Fruit fly (Drosophila melanogaster) whole organism, embryonic: ENCODE results near the gene RpS12.
A peak's percentile ranks its signal among the peaks of the same experiment; 100 is the strongest.

Source experiments
- Atf3 ChIP-seq: fragments of 200-800 bp; sonication (Bioruptor generic); optimal IDR thresholded peaks from 3 replicates; lab custom pipeline; 2016; ENCODE audit warnings: missing biosample characterization, missing genetic modification characterization
- Blimp-1 ChIP-seq: fragments of 200-800 bp; sonication (Bioruptor generic); optimal IDR thresholded peaks from 3 replicates; lab custom pipeline; 2018; ENCODE audit warnings: missing biosample characterization, missing genetic modification characterization, mild to moderate bottlenecking, moderate library complexity, missing genetic modification reagents
- CG10366 ChIP-seq: fragments of 200-800 bp; sonication (Bioruptor generic); IDR thresholded peaks from 2 replicates; pipeline ENCODE4 v1.3.6; 2022; ENCODE audit warnings: missing biosample characterization, missing genetic modification characterization
- CG10565 ChIP-seq: fragments of 200-800 bp; sonication (Bioruptor generic); optimal IDR thresholded peaks from 3 replicates; lab custom pipeline; 2016; ENCODE audit warnings: missing biosample characterization, mild to moderate bottlenecking, missing genetic modification characterization
- CG12769 ChIP-seq: fragments of 200-800 bp; sonication (Bioruptor generic); optimal IDR thresholded peaks from 2 replicates; lab custom pipeline; 2019; ENCODE audit warnings: missing biosample characterization, mild to moderate bottlenecking, missing genetic modification characterization, moderate library complexity
- CG14014 ChIP-seq: fragments of 200-800 bp; sonication (Bioruptor generic); IDR thresholded peaks from 2 replicates; pipeline ENCODE4 v1.3.6; 2022; ENCODE audit warnings: missing biosample characterization, missing genetic modification characterization
- CG14441 ChIP-seq: fragments of 200-800 bp; sonication (Bioruptor generic); IDR thresholded peaks from 2 replicates; pipeline ENCODE4 v1.3.6; 2022; ENCODE audit warnings: missing biosample characterization, missing genetic modification characterization
- CG15696 ChIP-seq: fragments of 200-800 bp; sonication (Bioruptor generic); optimal IDR thresholded peaks from 2 replicates; lab custom pipeline; 2019; ENCODE audit warnings: missing biosample characterization, mild to moderate bottlenecking, missing genetic modification characterization, moderate library complexity
- CG16779 ChIP-seq: fragments of 200-800 bp; sonication (Bioruptor generic); IDR thresholded peaks from 2 replicates; pipeline ENCODE4 v1.3.6; 2022; ENCODE audit warnings: missing biosample characterization, missing genetic modification characterization
- CG17186 ChIP-seq: fragments of 200-800 bp; sonication (Bioruptor generic); optimal IDR thresholded peaks from 3 replicates; lab custom pipeline; 2017; ENCODE audit warnings: missing biosample characterization, missing genetic modification reagents, missing genetic modification characterization
- CG17612 ChIP-seq: fragments of 200-800 bp; sonication (Bioruptor generic); IDR thresholded peaks from 2 replicates; pipeline ENCODE4 v1.3.6; 2022; ENCODE audit warnings: missing biosample characterization, missing genetic modification characterization
- CG18599 ChIP-seq: fragments of 200-800 bp; sonication (Bioruptor generic); optimal IDR thresholded peaks from 3 replicates; lab custom pipeline; 2017; ENCODE audit warnings: missing biosample characterization, missing genetic modification characterization, mild to moderate bottlenecking, moderate library complexity, missing genetic modification reagents
- CG2202 ChIP-seq: fragments of 200-800 bp; sonication (Bioruptor generic); optimal IDR thresholded peaks from 2 replicates; lab custom pipeline; 2018; ENCODE audit warnings: missing biosample characterization, mild to moderate bottlenecking, missing genetic modification characterization
- CG32532 ChIP-seq: fragments of 200-800 bp; sonication (Bioruptor generic); IDR thresholded peaks from 2 replicates; pipeline ENCODE4 v1.3.6; 2022; ENCODE audit warnings: missing biosample characterization, missing genetic modification characterization
- CG32767 ChIP-seq: fragments of 200-800 bp; sonication (Bioruptor generic); IDR thresholded peaks from 2 replicates; pipeline ENCODE4 v1.3.6; 2022; ENCODE audit warnings: missing biosample characterization, missing genetic modification characterization
- CG4854 ChIP-seq: fragments of 200-800 bp; sonication (Bioruptor generic); optimal IDR thresholded peaks from 2 replicates; lab custom pipeline; 2016; ENCODE audit warnings: missing biosample characterization, missing genetic modification characterization, inconsistent platforms
- CG5180 ChIP-seq: fragments of 200-800 bp; sonication (Bioruptor generic); optimal IDR thresholded peaks from 3 replicates; lab custom pipeline; 2017; ENCODE audit warnings: missing biosample characterization, missing genetic modification characterization, mild to moderate bottlenecking, moderate library complexity, missing genetic modification reagents
- CG6689 ChIP-seq: fragments of 200-800 bp; sonication (Bioruptor generic); IDR thresholded peaks from 2 replicates; pipeline ENCODE4 v1.3.6; 2022; ENCODE audit warnings: missing biosample characterization, missing genetic modification characterization
- CG7987 ChIP-seq: fragments of 200-800 bp; sonication (Bioruptor generic); optimal IDR thresholded peaks from 2 replicates; lab custom pipeline; 2018; ENCODE audit warnings: missing biosample characterization, mild to moderate bottlenecking, missing genetic modification characterization, moderate library complexity
- CG9876 ChIP-seq: fragments of 200-800 bp; sonication (Bioruptor generic); optimal IDR thresholded peaks from 2 replicates; lab custom pipeline; 2016; ENCODE audit warnings: missing biosample characterization, missing genetic modification characterization
- CHES-1-like ChIP-seq: fragments of 200-800 bp; sonication (Bioruptor generic); optimal IDR thresholded peaks from 2 replicates; lab custom pipeline; 2016; ENCODE audit warnings: missing biosample characterization, missing genetic modification characterization
- CoRest ChIP-seq: fragments of 200-800 bp; sonication (Bioruptor generic); optimal IDR thresholded peaks from 3 replicates; lab custom pipeline; 2018; ENCODE audit warnings: missing biosample characterization, mild to moderate bottlenecking, missing genetic modification characterization, moderate library complexity
- Dek ChIP-seq: fragments of 200-800 bp; sonication (Bioruptor generic); optimal IDR thresholded peaks from 3 replicates; lab custom pipeline; 2019; ENCODE audit warnings: missing biosample characterization, mild to moderate bottlenecking, missing genetic modification characterization, moderate library complexity
- Dip2 ChIP-seq: fragments of 200-800 bp; sonication (Bioruptor generic); IDR thresholded peaks from 2 replicates; pipeline ENCODE4 v1.3.6; 2022; ENCODE audit warnings: missing biosample characterization, missing genetic modification characterization
- Hr51 ChIP-seq, 2 experiments: fragments of 200-800 bp; sonication (Bioruptor generic); optimal IDR thresholded peaks; 2 replicates in 1 of 2; 3 replicates in 1 of 2; lab custom pipeline; 2016 to 2018; ENCODE audit warnings: missing biosample characterization in 2 of 2, missing genetic modification characterization in 2 of 2, mild to moderate bottlenecking in 1 of 2, moderate library complexity in 1 of 2
- Hr78 ChIP-seq, 2 experiments: fragments of 200-800 bp in 1 of 2; fragments of >200 bp in 1 of 2; sonication (Bioruptor generic) in 1 of 2; optimal IDR thresholded peaks; 2 replicates each; lab custom pipeline; 2017 to 2019; ENCODE audit warnings: missing biosample characterization in 2 of 2, missing genetic modification characterization in 2 of 2, mild to moderate bottlenecking in 1 of 2, moderate library complexity in 1 of 2
- Lpt ChIP-seq: fragments of >200 bp; optimal IDR thresholded peaks from 2 replicates; lab custom pipeline; 2018; ENCODE audit warnings: missing biosample characterization, missing genetic modification characterization
- NFAT ChIP-seq: fragments of 200-800 bp; sonication (Bioruptor generic); IDR thresholded peaks from 2 replicates; pipeline ENCODE4 v1.3.6; 2022; ENCODE audit warnings: missing biosample characterization, missing genetic modification characterization
- Sox100B ChIP-seq: fragments of 200-800 bp; sonication (Bioruptor generic); optimal IDR thresholded peaks from 3 replicates; lab custom pipeline; 2018; ENCODE audit warnings: missing biosample characterization, mild to moderate bottlenecking, missing genetic modification characterization
- Ssrp ChIP-seq: fragments of 200-800 bp; sonication (Bioruptor generic); optimal IDR thresholded peaks from 2 replicates; lab custom pipeline; 2018; ENCODE audit warnings: missing biosample characterization, mild to moderate bottlenecking, missing genetic modification characterization, moderate library complexity
- Usf ChIP-seq: fragments of 200-800 bp; sonication (Bioruptor generic); optimal IDR thresholded peaks from 2 replicates; lab custom pipeline; 2017; ENCODE audit warnings: missing genotype, missing biosample characterization, missing genetic modification characterization
- al ChIP-seq: fragments of 200-800 bp; sonication (Bioruptor generic); IDR thresholded peaks from 2 replicates; pipeline ENCODE4 v1.3.6; 2022; ENCODE audit warnings: missing biosample characterization, missing genetic modification characterization
- bbx ChIP-seq: fragments of 200-800 bp; sonication (Bioruptor generic); IDR thresholded peaks from 2 replicates; pipeline ENCODE4 v1.3.6; 2022; ENCODE audit warnings: missing biosample characterization, missing genetic modification characterization; ENCODE audit not compliant: partially characterized antibody
- cg ChIP-seq: fragments of 200-800 bp; sonication (Bioruptor generic); optimal IDR thresholded peaks from 3 replicates; lab custom pipeline; 2019; ENCODE audit warnings: missing biosample characterization, mild to moderate bottlenecking, missing genetic modification characterization, moderate library complexity
- dati ChIP-seq: fragments of 200-800 bp; sonication (Bioruptor generic); IDR thresholded peaks from 2 replicates; pipeline ENCODE4 v1.3.6; 2022; ENCODE audit warnings: missing biosample characterization, missing genetic modification characterization
- dmrt11E ChIP-seq: fragments of 200-800 bp; sonication (Bioruptor generic); optimal IDR thresholded peaks from 3 replicates; lab custom pipeline; 2018; ENCODE audit warnings: missing biosample characterization, mild to moderate bottlenecking, missing genetic modification characterization, moderate library complexity
- dysf ChIP-seq: fragments of 200-800 bp; sonication (Bioruptor generic); IDR thresholded peaks from 3 replicates; pipeline ENCODE4 v1.3.6; 2022; ENCODE audit warnings: missing biosample characterization, missing genetic modification characterization
- fd64A ChIP-seq: fragments of 200-800 bp; sonication (Bioruptor generic); optimal IDR thresholded peaks from 3 replicates; lab custom pipeline; 2018; ENCODE audit warnings: missing biosample characterization, mild to moderate bottlenecking, missing genetic modification characterization
- gcm2 ChIP-seq: fragments of 200-800 bp; sonication (Bioruptor generic); optimal IDR thresholded peaks from 2 replicates; lab custom pipeline; 2016; ENCODE audit warnings: missing biosample characterization, missing genetic modification characterization
- grau ChIP-seq: fragments of 200-800 bp; optimal IDR thresholded peaks from 3 replicates; lab custom pipeline; 2019; ENCODE audit warnings: missing biosample characterization, mild to moderate bottlenecking, missing genetic modification characterization, moderate library complexity
- jigr1 ChIP-seq: fragments of 200-800 bp; sonication (Bioruptor generic); IDR thresholded peaks from 3 replicates; pipeline ENCODE4 v1.3.6; 2022; ENCODE audit warnings: missing biosample characterization, missing genetic modification characterization
- oc ChIP-seq: fragments of 200-800 bp; sonication (Bioruptor generic); optimal IDR thresholded peaks from 2 replicates; lab custom pipeline; 2018; ENCODE audit warnings: missing biosample characterization, mild to moderate bottlenecking, missing genetic modification characterization, moderate library complexity
- pb ChIP-seq: fragments of 200-800 bp; sonication (Bioruptor generic); optimal IDR thresholded peaks from 3 replicates; lab custom pipeline; 2016; ENCODE audit warnings: missing biosample characterization, missing genetic modification characterization
- pum ChIP-seq: fragments of 200-800 bp; sonication (Bioruptor generic); optimal IDR thresholded peaks from 2 replicates; lab custom pipeline; 2016; ENCODE audit warnings: missing biosample characterization, missing genetic modification characterization
- seq ChIP-seq: fragments of 200-800 bp; sonication (Bioruptor generic); IDR thresholded peaks from 2 replicates; pipeline ENCODE4 v1.3.6; 2022; ENCODE audit warnings: missing biosample characterization, missing genetic modification characterization
- shn ChIP-seq: fragments of 200-800 bp; sonication (Bioruptor generic); optimal IDR thresholded peaks from 3 replicates; lab custom pipeline; 2016; ENCODE audit warnings: missing biosample characterization, missing genetic modification characterization
- sim ChIP-seq: fragments of 200-800 bp; sonication (Bioruptor generic); IDR thresholded peaks from 2 replicates; pipeline ENCODE4 v1.3.6; 2022; ENCODE audit warnings: missing biosample characterization, missing genetic modification characterization
- ssp ChIP-seq: fragments of 200-800 bp; sonication (Bioruptor generic); IDR thresholded peaks from 2 replicates; pipeline ENCODE4 v1.3.6; 2022; ENCODE audit warnings: missing biosample characterization, missing genetic modification characterization
- stwl ChIP-seq: fragments of 200-800 bp; sonication (Bioruptor generic); optimal IDR thresholded peaks from 3 replicates; lab custom pipeline; 2018; ENCODE audit warnings: missing biosample characterization, mild to moderate bottlenecking, missing genetic modification characterization, moderate library complexity
- unc-4 ChIP-seq: fragments of 200-800 bp; sonication (Bioruptor generic); IDR thresholded peaks from 2 replicates; pipeline ENCODE4 v1.3.6; 2022; ENCODE audit warnings: missing biosample characterization, missing genetic modification characterization; ENCODE audit not compliant: partially characterized antibody
- wdn ChIP-seq: fragments of 200-800 bp; sonication (Bioruptor generic); IDR thresholded peaks from 2 replicates; pipeline ENCODE4 v1.3.6; 2022; ENCODE audit warnings: missing biosample characterization, missing genetic modification characterization

The RpS12 gene

dm6 chr3L:13006490-13006889 lies 16.7 kb upstream of the RpS12 start, which contains the start of gene CG11263 (continued):
- TF ChIP-seq Blimp-1 (GFP tag; lab: Kevin White, UChicago) (no peak), pb (GFP tag; lab: Kevin White, UChicago) (no peak), CG14441 (GFP tag; lab: Robert Waterston, UW) (0 out of 2 replicates have a peak, but pooled peaks have one; percentile 26), dati (GFP tag; lab: Robert Waterston, UW) (no peak), CG2202 (no peak), Hr78 (GFP tag; optimal IDR thresholded peaks at IDR 0.05; lab: Kevin White, UChicago) (no peak), ssp (GFP tag; lab: Robert Waterston, UW) (peak; percentile 36; the same call in 1 of the 2 replicates), fd64A (no peak), Hr51 (GFP tag; optimal IDR thresholded peaks at IDR 0.05; lab: Kevin White, UChicago) (peak in 1 of 2 experiments; percentile 42), NFAT (GFP tag; lab: Robert Waterston, UW) (peak; percentile 22; the same call in 1 of the 2 replicates), bbx (GFP tag; lab: Robert Waterston, UW) (peak; percentile 84), CG10565 (no peak), CoRest (peak; percentile 61), grau (no peak), CG4854 (peak; percentile 50), CG32532 (peak; percentile 60), CG32767 (GFP tag; lab: Robert Waterston, UW) (no peak), jigr1 (GFP tag; lab: Robert Waterston, UW) (no peak), CHES-1-like (GFP tag; lab: Kevin White, UChicago) (peak; percentile 45), al (peak; percentile 22; the same call in 1 of the 2 replicates), CG16779 (GFP tag; lab: Robert Waterston, UW) (no peak), pum (GFP tag; lab: Kevin White, UChicago) (peak; percentile 24), CG12769 (tag; lab: Kevin White, UChicago) (peak; percentile 4), CG6689 (GFP tag; lab: Robert Waterston, UW) (0 out of 2 replicates have a peak, but pooled peaks have one; percentile 29), CG9876 (GFP tag; lab: Kevin White, UChicago) (peak; percentile 12), CG14014 (GFP tag; lab: Robert Waterston, UW) (no peak), unc-4 (peak; percentile 81), shn (peak; percentile 39), Usf (GFP tag; lab: Kevin White, UChicago) (no peak), Sox100B (no peak), CG18599 (no peak), Lpt (GFP tag; lab: Kevin White, UChicago) (no peak), gcm2 (GFP tag; lab: Kevin White, UChicago) (peak; percentile 12), CG5180 (GFP tag; lab: Kevin White, UChicago) (no peak), Atf3 (GFP tag; lab: Kevin White, UChicago) (peak; percentile 29), seq (GFP tag; lab: Robert Waterston, UW) (no peak), dysf (GFP tag; lab: Robert Waterston, UW) (peak; percentile 43; the same call in 1 of the 3 replicates), CG15696 (tag; lab: Kevin White, UChicago) (no peak), wdn (GFP tag; lab: Robert Waterston, UW) (no peak), cg (GFP tag; lab: Kevin White, UChicago) (no peak), CG7987 (no peak), oc (no peak), dmrt11E (tag; lab: Kevin White, UChicago) (peak; percentile 1), Dek (tag; lab: Kevin White, UChicago) (peak; percentile 38), CG10366 (GFP tag; lab: Robert Waterston, UW) (peak; percentile 18; the same call in 1 of the 2 replicates), stwl (peak; percentile 97), Dip2 (no peak), CG17612 (GFP tag; lab: Robert Waterston, UW) (no peak), sim (GFP tag; lab: Robert Waterston, UW) (no peak), Ssrp (tag; lab: Kevin White, UChicago) (peak; percentile 13), CG17186 (GFP tag; lab: Kevin White, UChicago) (no peak)
